Fruit fly (Drosophila melanogaster): ENCODE results near the gene Stip1.

Stip1 gene

DNA sequence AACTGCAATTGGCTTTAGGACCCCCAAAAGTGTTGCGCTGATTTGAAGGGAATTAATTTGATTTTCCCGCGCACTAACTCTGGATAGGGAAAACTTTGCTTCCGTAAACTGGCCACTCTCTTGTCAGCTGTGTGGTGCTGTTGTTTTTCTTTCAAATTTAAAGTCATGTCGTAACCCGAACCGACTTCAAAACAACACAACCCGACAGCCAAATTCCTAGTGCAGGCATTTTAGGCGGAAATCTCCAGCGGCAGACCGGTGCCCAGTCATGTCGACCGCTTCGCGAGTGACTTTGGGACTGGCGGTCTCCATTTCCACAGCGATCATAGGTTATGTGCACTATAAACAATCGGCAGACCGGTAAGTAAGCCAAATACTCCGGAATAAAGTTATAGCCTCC lies 2.6 kb upstream of the Stip1 start, which contains the start of gene CG11562 (continued):
- TF ChIP-seq Side (GFP tag; optimal IDR thresholded peaks at IDR 0.05) (no peak), dati (GFP tag; IDR thresholded peaks at IDR 0.05) (no peak), Hr51 (GFP tag; optimal IDR thresholded peaks at IDR 0.05) (no peak), bigmax (GFP tag; optimal IDR thresholded peaks at IDR 0.05) (peak; percentile 94), Dip2 (GFP tag; IDR thresholded peaks at IDR 0.05) (no peak), eve (GFP tag; optimal IDR thresholded peaks at IDR 0.05) (no peak), CG3065 (GFP tag; optimal IDR thresholded peaks at IDR 0.05) (no peak), CG2116 (GFP tag; optimal IDR thresholded peaks at IDR 0.05) (peak; percentile 32), da (GFP tag; optimal IDR thresholded peaks at IDR 0.05) (no peak), Dp (GFP tag; optimal IDR thresholded peaks at IDR 0.05) (peak; percentile 90), E2f2 (GFP tag; IDR thresholded peaks at IDR 0.05) (peak; percentile 91), CG32772 (GFP tag; IDR thresholded peaks at IDR 0.05) (no peak), CG2129 (GFP tag; IDR thresholded peaks at IDR 0.05; ENCODE audit: partially characterized antibody) (no peak), sqz (GFP tag; optimal IDR thresholded peaks at IDR 0.05) (no peak), Dll (GFP tag; IDR thresholded peaks at IDR 0.05; ENCODE audit: partially characterized antibody) (peak; percentile 53; the same call in 1 of the 4 replicates), inv (GFP tag; IDR thresholded peaks at IDR 0.05; ENCODE audit: partially characterized antibody) (no peak), pfk (GFP tag; optimal IDR thresholded peaks at IDR 0.05) (no peak), CG10462 (GFP tag; optimal IDR thresholded peaks at IDR 0.05) (no peak)

DNA sequence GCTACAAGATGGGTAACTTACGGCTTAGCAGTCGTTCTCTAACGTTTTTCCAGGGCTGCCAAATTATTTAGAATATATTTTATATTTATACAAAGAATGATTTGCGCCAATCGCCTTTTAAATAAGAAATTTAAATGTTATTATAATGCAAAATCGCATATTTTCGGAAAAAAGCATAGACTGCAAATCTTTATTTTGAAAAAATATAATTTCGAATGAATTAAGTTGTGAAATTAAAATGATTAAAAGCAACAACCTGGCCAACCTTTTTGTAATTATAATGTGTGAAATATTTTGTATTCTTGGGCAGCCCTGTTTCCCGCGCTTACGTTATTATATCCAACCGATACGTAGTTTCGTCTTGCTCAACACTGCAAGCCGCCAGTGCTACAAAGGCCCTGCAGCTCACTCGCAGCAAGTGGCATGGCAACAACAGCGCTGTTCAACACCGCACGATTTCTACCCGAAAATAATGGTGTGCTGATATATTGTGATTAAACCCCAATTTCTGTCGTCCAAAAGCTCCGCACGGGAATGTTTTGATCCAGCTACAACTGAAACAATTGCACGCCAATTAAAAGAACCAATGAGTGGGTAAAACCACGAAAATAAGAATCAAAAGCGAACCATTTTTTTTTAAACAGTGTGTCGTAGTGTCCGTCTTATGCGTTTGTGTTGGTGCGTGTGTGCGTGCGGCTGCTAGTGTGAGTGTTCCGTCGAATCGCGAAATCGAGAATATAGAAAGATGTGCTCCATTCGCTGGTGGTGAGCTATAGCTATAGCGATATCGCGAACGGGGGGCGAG lies 2.8 kb downstream of the Stip1 start, which contains the start of gene Pi3K21B:
Pi3K21B (plus strand) TSS at position 401 of the 805 bp plus-strand sequence.
- peak; percentile 89 for TF ChIP-seq CG4424 (GFP tag; optimal IDR thresholded peaks at IDR 0.05)
- TF ChIP-seq CG6272 (GFP tag; IDR thresholded peaks at IDR 0.05), result peak; percentile 78
- TF ChIP-seq Ets97D (GFP tag; optimal IDR thresholded peaks at IDR 0.05), result peak; percentile 88
- 0 out of 3 replicates have a peak, but pooled peaks have one; percentile 10 for TF ChIP-seq knrl (GFP tag; IDR thresholded peaks at IDR 0.05; ENCODE audit: partially characterized antibody)
- peak; percentile 87 for TF ChIP-seq CG9215 (GFP tag; IDR thresholded peaks at IDR 0.05)
- TF ChIP-seq Hr39 (optimal IDR thresholded peaks at IDR 0.05), result no peak
- no peak for TF ChIP-seq usp (GFP tag; optimal IDR thresholded peaks at IDR 0.05)
- TF ChIP-seq CG12942 (GFP tag; optimal IDR thresholded peaks at IDR 0.05), result peak; percentile 94
- peak; percentile 93 for TF ChIP-seq CG8944 (GFP tag; optimal IDR thresholded peaks at IDR 0.05)
- peak; percentile 86 for TF ChIP-seq CG8290 (GFP tag; optimal IDR thresholded peaks at IDR 0.05)
- TF ChIP-seq CG8290 (tag; optimal IDR thresholded peaks at IDR 0.05), result peak in 1 of 2 experiments; percentile 96
- TF ChIP-seq CG5180 (GFP tag; optimal IDR thresholded peaks at IDR 0.05), result peak; percentile 69
- TF ChIP-seq Mad (GFP tag; optimal IDR thresholded peaks at IDR 0.05), result peak; percentile 87
- peak; percentile 26; the same call in 1 of the 2 replicates for TF ChIP-seq Bgb (GFP tag; IDR thresholded peaks at IDR 0.05; ENCODE audit: partially characterized antibody)
- peak; percentile 95 for TF ChIP-seq CG7786 (GFP tag; optimal IDR thresholded peaks at IDR 0.05)
- no peak for TF ChIP-seq Sry-β (GFP tag; optimal IDR thresholded peaks at IDR 0.05)
- peak; percentile 83 for TF ChIP-seq CG17385 (GFP tag; optimal IDR thresholded peaks at IDR 0.05)
- TF ChIP-seq Mrtf (GFP tag; IDR thresholded peaks at IDR 0.05), result no peak; the same call in none of the 3 replicates
- peak; percentile 95 for TF ChIP-seq CoRest (tag; optimal IDR thresholded peaks at IDR 0.05)
- peak; percentile 59; the same call in 1 of the 2 replicates for TF ChIP-seq sens-2 (GFP tag; IDR thresholded peaks at IDR 0.05)
- peak; percentile 85 for TF ChIP-seq CG34376 (GFP tag; optimal IDR thresholded peaks at IDR 0.05)
- peak; percentile 87 for TF ChIP-seq HmgD (GFP tag; optimal IDR thresholded peaks at IDR 0.05)
- no peak for TF ChIP-seq ato (GFP tag; IDR thresholded peaks at IDR 0.05; ENCODE audit: partially characterized antibody)
- TF ChIP-seq D19A (tag; optimal IDR thresholded peaks at IDR 0.05), result peak; percentile 78
- TF ChIP-seq scrt (GFP tag; optimal IDR thresholded peaks at IDR 0.05), result peak; percentile 70
- peak; percentile 77 for TF ChIP-seq CG10565 (GFP tag; optimal IDR thresholded peaks at IDR 0.05)
- TF ChIP-seq CG4707 (GFP tag; optimal IDR thresholded peaks at IDR 0.05), result peak; percentile 37
- no peak for TF ChIP-seq Tbp (GFP tag; optimal IDR thresholded peaks at IDR 0.05)
- TF ChIP-seq peb (GFP tag; IDR thresholded peaks at IDR 0.05), result peak; percentile 70
- peak; percentile 58 for TF ChIP-seq Spps (tag; optimal IDR thresholded peaks at IDR 0.05)
- peak; percentile 93 for TF ChIP-seq Dbx (GFP tag; IDR thresholded peaks at IDR 0.05)
- TF ChIP-seq her (GFP tag; optimal IDR thresholded peaks at IDR 0.05), result peak; percentile 89
